Fruit fly (Drosophila melanogaster) whole organism, pupa: ENCODE measurements around the gene Seipin.

Experiments used
- EcR ChIP-seq: fragments of 200-800 bp; sonication (Bioruptor generic); optimal IDR thresholded peaks from 3 replicates; lab custom pipeline; 2019; ENCODE audit warnings: missing biosample characterization, missing genetic modification characterization, mild to moderate bottlenecking, moderate library complexity, missing genetic modification reagents
- Pif1A ChIP-seq: fragments of 200-800 bp; sonication (Bioruptor generic); optimal IDR thresholded peaks from 3 replicates; lab custom pipeline; 2016; ENCODE audit warnings: missing biosample characterization, missing genetic modification characterization

DNA sequence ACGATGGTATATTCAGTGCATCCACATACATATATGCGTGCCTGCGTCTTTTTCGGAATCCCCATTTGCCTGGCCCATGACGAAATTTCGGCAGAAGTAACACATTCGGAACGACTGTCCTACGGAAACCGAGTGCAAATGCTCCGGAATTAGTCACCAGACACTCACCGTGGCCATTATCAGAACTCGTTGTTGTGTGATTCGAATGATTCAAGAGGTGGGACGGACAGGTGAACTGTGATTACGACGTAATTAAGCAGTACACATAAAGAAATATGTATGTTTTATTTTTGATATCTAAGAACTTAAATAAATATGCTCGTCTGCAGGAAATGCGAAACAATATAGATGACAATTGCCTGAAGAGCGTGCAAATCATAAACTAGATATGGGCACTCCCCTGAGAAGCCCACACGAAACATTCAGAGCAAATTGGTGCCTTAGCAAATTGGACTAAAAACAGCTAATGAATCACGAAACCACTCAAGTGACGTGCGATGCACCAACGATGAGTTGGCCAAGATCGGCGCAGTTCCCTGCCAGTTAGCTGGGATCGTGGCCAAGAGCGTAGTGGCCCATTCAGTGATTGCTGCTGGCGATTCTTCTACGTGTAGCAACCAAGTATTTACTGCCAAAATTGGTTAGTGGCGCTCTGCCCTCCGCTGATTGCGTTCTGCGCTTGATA, 28.1 kb upstream of the Seipin start:
- TF ChIP-seq EcR = no peak
- no peak for TF ChIP-seq Pif1A (GFP tag; lab: Kevin White, UChicago)
